Worm (Caenorhabditis elegans) whole organism, L4 larva: ENCODE results near the gene col-74.

Experiments
- D1046.2 ChIP-seq: fragments of 200-800 bp; sonication (Bioruptor generic); IDR thresholded peaks from 2 replicates; pipeline ENCODE4 v1.3.6; 2022; ENCODE audit warnings: missing genetic modification characterization, missing compliant biosample characterization
- F26F4.8 ChIP-seq: fragments of 200-800 bp; sonication (Bioruptor generic); conservative IDR thresholded peaks from 2 replicates; pipeline ENCODE4 v1.3.6; 2022; ENCODE audit warnings: missing genetic modification characterization, missing compliant biosample characterization
- F37D6.2 ChIP-seq: sonication (generic microtip); optimal IDR thresholded peaks from 2 replicates; lab custom pipeline; 2016; ENCODE audit warnings: mild to moderate bottlenecking, missing genetic modification characterization, missing compliant biosample characterization
- R02D3.7 ChIP-seq: fragments of 150-350 bp; sonication (generic microtip); optimal IDR thresholded peaks from 3 replicates; lab custom pipeline; 2014; ENCODE audit warnings: missing biosample characterization, missing genetic modification characterization
- Y48G9A.11 ChIP-seq: fragments of 200-800 bp; sonication (Bioruptor generic); IDR thresholded peaks from 2 replicates; pipeline ENCODE4 v1.3.6; 2022; ENCODE audit warnings: missing genetic modification reagents, missing genetic modification characterization, missing compliant biosample characterization
- Y5F2A.4 ChIP-seq: fragments of 200-800 bp; sonication (Bioruptor generic); optimal IDR thresholded peaks from 2 replicates; lab custom pipeline; 2018; ENCODE audit warnings: mild to moderate bottlenecking, missing genetic modification characterization, missing compliant biosample characterization
- ZK546.5 ChIP-seq, 2 experiments: sonication (generic microtip); optimal IDR thresholded peaks; 2 replicates each; lab custom pipeline; 2017; ENCODE audit warnings: missing biosample characterization in 2 of 2, missing genetic modification characterization in 2 of 2
- ama-1 ChIP-seq: fragments of 150-350 bp; optimal IDR thresholded peaks from 2 replicates; lab custom pipeline; 2014; ENCODE audit warnings: inconsistent platforms, mixed read lengths
- arid-1 ChIP-seq: fragments of 200-800 bp; sonication (Bioruptor generic); conservative IDR thresholded peaks from 2 replicates; pipeline ENCODE4 v1.3.6; 2022; ENCODE audit warnings: missing genetic modification reagents, missing genetic modification characterization, missing compliant biosample characterization
- attf-4 ChIP-seq: sonication (generic microtip); optimal IDR thresholded peaks from 3 replicates; lab custom pipeline; 2017; ENCODE audit warnings: missing biosample characterization, missing genetic modification characterization
- ceh-28 ChIP-seq: fragments of 150-350 bp; optimal IDR thresholded peaks from 2 replicates; lab custom pipeline; 2014; ENCODE audit warnings: missing biosample characterization, missing genetic modification reagents, missing genetic modification characterization
- ceh-62 ChIP-seq: sonication (generic microtip); optimal IDR thresholded peaks from 2 replicates; lab custom pipeline; 2017; ENCODE audit warnings: missing biosample characterization, missing genetic modification characterization
- ces-1 ChIP-seq: fragments of 150-350 bp; sonication (generic microtip); optimal IDR thresholded peaks from 4 replicates; lab custom pipeline; 2014; ENCODE audit warnings: missing biosample characterization, missing genetic modification reagents, missing genetic modification characterization
- ctbp-1 ChIP-seq: fragments of 200-800 bp; sonication (Bioruptor generic); IDR thresholded peaks from 2 replicates; pipeline ENCODE4 v1.3.6; 2022; ENCODE audit warnings: missing genetic modification reagents, missing genetic modification characterization, missing compliant biosample characterization
- dpl-1 ChIP-seq: fragments of 150-350 bp; optimal IDR thresholded peaks from 2 replicates; lab custom pipeline; 2014; ENCODE audit warnings: missing biosample characterization, missing genetic modification reagents, missing genetic modification characterization
- dve-1 ChIP-seq: sonication (generic microtip); optimal IDR thresholded peaks from 2 replicates; lab custom pipeline; 2017; ENCODE audit warnings: antibody characterized with exemption, mild to moderate bottlenecking, missing genetic modification characterization, missing compliant biosample characterization; ENCODE audit not compliant: insufficient read depth
- fkh-10 ChIP-seq: fragments of 150-350 bp; optimal IDR thresholded peaks from 2 replicates; lab custom pipeline; 2014; ENCODE audit warnings: missing biosample characterization, missing genetic modification reagents, missing genetic modification characterization
- lin-13 ChIP-seq: fragments of 150-350 bp; optimal IDR thresholded peaks from 2 replicates; lab custom pipeline; 2014; ENCODE audit warnings: missing biosample characterization, missing genetic modification reagents, missing genetic modification characterization
- lin-29 ChIP-seq: fragments of 200-800 bp; sonication (Bioruptor generic); IDR thresholded peaks from 2 replicates; pipeline ENCODE4 v1.3.6; 2022; ENCODE audit warnings: missing genetic modification reagents, missing genetic modification characterization, missing compliant biosample characterization
- lin-39 ChIP-seq: fragments of 150-350 bp; optimal IDR thresholded peaks from 2 replicates; lab custom pipeline; 2014; ENCODE audit warnings: missing biosample characterization, missing genetic modification reagents, missing genetic modification characterization
- lir-3 ChIP-seq: sonication (generic microtip); optimal IDR thresholded peaks from 2 replicates; lab custom pipeline; 2016; ENCODE audit warnings: mild to moderate bottlenecking, missing genetic modification characterization, missing compliant biosample characterization
- mep-1 ChIP-seq: fragments of 150-350 bp; sonication (generic microtip); optimal IDR thresholded peaks from 3 replicates; lab custom pipeline; 2014; ENCODE audit warnings: missing biosample characterization, missing genetic modification characterization
- mes-2 ChIP-seq: sonication (generic microtip); optimal IDR thresholded peaks from 2 replicates; lab custom pipeline; 2016; ENCODE audit warnings: missing genotype, mild to moderate bottlenecking, missing genetic modification characterization, missing compliant biosample characterization; ENCODE audit not compliant: poor library complexity, severe bottlenecking
- mxl-2 ChIP-seq: fragments of 200-800 bp; sonication (Bioruptor generic); conservative IDR thresholded peaks from 2 replicates; pipeline ENCODE4 v1.3.6; 2022; ENCODE audit warnings: missing genetic modification reagents, missing genetic modification characterization, missing compliant biosample characterization
- mxl-3 ChIP-seq: fragments of 200-800 bp; sonication (Bioruptor generic); optimal IDR thresholded peaks from 2 replicates; lab custom pipeline; 2018; ENCODE audit warnings: mild to moderate bottlenecking, missing genetic modification characterization, missing compliant biosample characterization
- nhr-102 ChIP-seq: sonication (generic microtip); optimal IDR thresholded peaks from 2 replicates; lab custom pipeline; 2016; ENCODE audit warnings: mild to moderate bottlenecking, missing genetic modification characterization, moderate library complexity, missing compliant biosample characterization
- nhr-111 ChIP-seq: fragments of 200-800 bp; sonication (Bioruptor generic); optimal IDR thresholded peaks from 2 replicates; lab custom pipeline; 2018; ENCODE audit warnings: mild to moderate bottlenecking, missing genetic modification characterization, missing compliant biosample characterization
- nhr-237 ChIP-seq: sonication (generic microtip); optimal IDR thresholded peaks from 2 replicates; lab custom pipeline; 2017; ENCODE audit warnings: missing biosample characterization, missing genetic modification characterization
- nhr-42 ChIP-seq: fragments of 200-800 bp; sonication (Bioruptor generic); IDR thresholded peaks from 2 replicates; pipeline ENCODE4 v1.3.6; 2022; ENCODE audit warnings: missing genetic modification characterization, missing compliant biosample characterization
- nhr-48 ChIP-seq: sonication (generic microtip); optimal IDR thresholded peaks from 2 replicates; lab custom pipeline; 2016; ENCODE audit warnings: mild to moderate bottlenecking, missing genetic modification characterization, missing compliant biosample characterization
- pha-4 ChIP-seq, 2 experiments: fragments of 150-350 bp in 1 of 2; fragments of 200-800 bp in 1 of 2; sonication (Bioruptor generic) in 1 of 2; IDR thresholded peaks in 1 of 2; optimal IDR thresholded peaks in 1 of 2; 2 replicates each; pipeline versions ENCODE4 v1.3.6 to Lab custom; 2014 to 2022; ENCODE audit warnings: missing genetic modification characterization in 2 of 2, missing genetic modification reagents in 2 of 2, missing biosample characterization in 1 of 2, missing compliant biosample characterization in 1 of 2
- php-3 ChIP-seq: fragments of 200-800 bp; sonication (Bioruptor generic); IDR thresholded peaks from 2 replicates; pipeline ENCODE4 v1.3.6; 2022; ENCODE audit warnings: missing genetic modification reagents, missing genetic modification characterization, missing compliant biosample characterization
- sdz-12 ChIP-seq: fragments of 200-800 bp; sonication (Bioruptor generic); optimal IDR thresholded peaks from 2 replicates; lab custom pipeline; 2018; ENCODE audit warnings: mild to moderate bottlenecking, missing genetic modification characterization, missing compliant biosample characterization
- unc-62 ChIP-seq, 3 experiments: fragments of 150-350 bp in 1 of 3; sonication (generic microtip); optimal IDR thresholded peaks in 2 of 3; peaks in 1 of 3; 1 replicate in 1 of 3; 2 replicates in 2 of 3; lab custom pipeline; 2014 to 2017; ENCODE audit warnings: missing biosample characterization in 3 of 3, missing genetic modification characterization in 3 of 3, missing genetic modification reagents in 3 of 3, missing genotype in 1 of 3
- vab-7 ChIP-seq: fragments of 200-800 bp; sonication (Bioruptor generic); IDR thresholded peaks from 2 replicates; pipeline ENCODE4 v1.3.6; 2022; ENCODE audit warnings: missing genetic modification reagents, missing genetic modification characterization, missing compliant biosample characterization
- zfp-3 ChIP-seq: fragments of 200-800 bp; sonication (Bioruptor generic); conservative IDR thresholded peaks from 2 replicates; pipeline ENCODE4 v1.3.6; 2022; ENCODE audit warnings: missing genetic modification reagents, missing genetic modification characterization, missing compliant biosample characterization
- zip-2 ChIP-seq: fragments of 150-350 bp; optimal IDR thresholded peaks from 2 replicates; lab custom pipeline; 2014; ENCODE audit warnings: missing biosample characterization, missing genetic modification characterization
- ztf-11 ChIP-seq: fragments of 150-350 bp; optimal IDR thresholded peaks from 2 replicates; lab custom pipeline; 2014; ENCODE audit warnings: missing biosample characterization, missing genetic modification characterization

The col-74 gene

ce11 chrII:5781935-5782921 lies 47.9 kb upstream of the col-74 start, which contains the start of gene K05F1.6 (continued):
- no peak for TF ChIP-seq ces-1 (GFP tag; lab: Kevin White, UChicago)
- TF ChIP-seq Y5F2A.4 (GFP tag; lab: Kevin White, UChicago), result peak; percentile 83
- TF ChIP-seq zfp-3 (GFP tag; lab: Robert Waterston, UW), result peak; percentile 80; the same call in 1 of the 2 replicates
- peak; percentile 65 for TF ChIP-seq php-3 (GFP tag; lab: Robert Waterston, UW)
- TF ChIP-seq sdz-12 (GFP tag; lab: Kevin White, UChicago), result peak; percentile 71
- TF ChIP-seq vab-7 (GFP tag; lab: Robert Waterston, UW), result peak; percentile 88
- TF ChIP-seq mxl-2 (GFP tag; lab: Robert Waterston, UW), result peak; percentile 61; the same call in 1 of the 2 replicates
- peak; percentile 65 for TF ChIP-seq lin-13
- peak; percentile 42 for TF ChIP-seq zip-2 (tag; lab: Kevin White, UChicago)
- peak; percentile 54; the same call in 1 of the 2 replicates for TF ChIP-seq F26F4.8 (GFP tag; lab: Robert Waterston, UW)
- peak; percentile 77; the same call in 1 of the 2 replicates for TF ChIP-seq D1046.2 (GFP tag; lab: Robert Waterston, UW)
- peak; percentile 57 for TF ChIP-seq mxl-3
- peak; percentile 12 for TF ChIP-seq dpl-1 (GFP tag; lab: Kevin White, UChicago)
- peak; percentile 84 for TF ChIP-seq Y48G9A.11 (GFP tag; lab: Robert Waterston, UW)
- TF ChIP-seq fkh-10 (GFP tag; lab: Kevin White, UChicago), result no peak
- TF ChIP-seq ztf-11 (tag; lab: Kevin White, UChicago), result no peak
- TF ChIP-seq attf-4 (tag; lab: Kevin White, UChicago), result no peak
- peak; percentile 85; the same call in 1 of the 2 replicates for TF ChIP-seq pha-4 (GFP tag; IDR thresholded peaks at IDR 0.05; lab: Robert Waterston, UW)
- no peak for TF ChIP-seq pha-4 (tag; optimal IDR thresholded peaks at IDR 0.05; lab: Kevin White, UChicago)
- peak; percentile 79 for TF ChIP-seq mes-2 (tag; lab: Kevin White, UChicago)
- TF ChIP-seq dve-1 (tag; lab: Kevin White, UChicago), result peak; percentile 69
- no peak for TF ChIP-seq ceh-28
- no peak for TF ChIP-seq ZK546.5 (tag; optimal IDR thresholded peaks at IDR 0.05; lab: Kevin White, UChicago)
- peak in 1 of 2 experiments; percentile 92 for TF ChIP-seq unc-62 (GFP tag; optimal IDR thresholded peaks at IDR 0.05 in 1 of 2; lab: Kevin White, UChicago)
- TF ChIP-seq unc-62 (tag; optimal IDR thresholded peaks at IDR 0.05; lab: Kevin White, UChicago), result no peak
- TF ChIP-seq ceh-62 (tag; lab: Kevin White, UChicago), result no peak
- TF ChIP-seq nhr-42 (GFP tag; lab: Robert Waterston, UW), result peak; percentile 63; the same call in 1 of the 2 replicates
- peak; percentile 80 for TF ChIP-seq lir-3
- no peak for TF ChIP-seq R02D3.7 (tag; lab: Kevin White, UChicago)
- no peak for TF ChIP-seq lin-39 (tag; lab: Kevin White, UChicago)
- peak; percentile 89 for TF ChIP-seq arid-1
- TF ChIP-seq F37D6.2 (tag; lab: Kevin White, UChicago), result peak; percentile 31
- TF ChIP-seq nhr-111 (GFP tag; lab: Kevin White, UChicago), result peak; percentile 39
- peak; percentile 83 for TF ChIP-seq nhr-102
- peak; percentile 65 for TF ChIP-seq mep-1 (tag; lab: Kevin White, UChicago)

- TF ChIP-seq unc-62 (GFP tag; optimal IDR thresholded peaks at IDR 0.05 in 1 of 2; lab: Kevin White, UChicago), result peak in 1 of 2 experiments; percentile 92
- TF ChIP-seq unc-62 (tag; optimal IDR thresholded peaks at IDR 0.05; lab: Kevin White, UChicago), result no peak
- TF ChIP-seq pha-4 (GFP tag; IDR thresholded peaks at IDR 0.05; lab: Robert Waterston, UW), result no peak
- no peak for TF ChIP-seq pha-4 (tag; optimal IDR thresholded peaks at IDR 0.05; lab: Kevin White, UChicago)
- TF ChIP-seq nhr-237 (tag; lab: Kevin White, UChicago), result no peak
- no peak for TF ChIP-seq ctbp-1 (GFP tag; lab: Robert Waterston, UW)
- no peak for TF ChIP-seq ama-1
- no peak for TF ChIP-seq php-3 (GFP tag; lab: Robert Waterston, UW)
- no peak for TF ChIP-seq nhr-48 (tag; lab: Kevin White, UChicago)
- no peak for TF ChIP-seq lin-29
These were observed 44.7 kb upstream of the col-74 start for ce11 chrII:5785504-5785903.
